Worm (Caenorhabditis elegans): ENCODE results near the gene F44B9.9.

ce11 chrIII:8067798-8068197 is 36.9 kb upstream of the F44B9.9 start:
- no peak for TF ChIP-seq skn-1 (tag; optimal IDR thresholded peaks at IDR 0.05)
- TF ChIP-seq nhr-77 (tag; optimal IDR thresholded peaks at IDR 0.05) = no peak
- TF ChIP-seq unc-62 (GFP tag; optimal IDR thresholded peaks at IDR 0.05 in 1 of 2) = no peak
- no peak for TF ChIP-seq unc-62 (tag; optimal IDR thresholded peaks at IDR 0.05)
- TF ChIP-seq fkh-10 (GFP tag; optimal IDR thresholded peaks at IDR 0.05) = no peak
- no peak for TF ChIP-seq ama-1 (optimal IDR thresholded peaks at IDR 0.05)
- TF ChIP-seq ceh-62 (tag; optimal IDR thresholded peaks at IDR 0.05) = no peak
- TF ChIP-seq hif-1 (tag; optimal IDR thresholded peaks at IDR 0.05) = no peak
- TF ChIP-seq ceh-82 (tag; optimal IDR thresholded peaks at IDR 0.05) = no peak
- TF ChIP-seq lin-39 (tag; optimal IDR thresholded peaks at IDR 0.05) = no peak
- no peak for TF ChIP-seq ztf-11 (tag; optimal IDR thresholded peaks at IDR 0.05)
- no peak for TF ChIP-seq jun-1 (tag; optimal IDR thresholded peaks at IDR 0.05)
- no peak for TF ChIP-seq egl-27 (tag; optimal IDR thresholded peaks at IDR 0.05)
